Fruit fly (Drosophila melanogaster): Measurements from ENCODE around the gene CG5011.

dm6 chr2L:1199912-1200721 is at the start of gene CG5011, which contains the start of gene CG43349:
- no peak for TF ChIP-seq Dek (tag; optimal IDR thresholded peaks at IDR 0.05)
- no peak for TF ChIP-seq dmrt11E (tag; optimal IDR thresholded peaks at IDR 0.05)
- TF ChIP-seq CG32767 (GFP tag; IDR thresholded peaks at IDR 0.05), result no peak
- no peak for TF ChIP-seq vvl (GFP tag; IDR thresholded peaks at IDR 0.05)
- no peak for TF ChIP-seq h (optimal IDR thresholded peaks at IDR 0.05)
- no peak for TF ChIP-seq gsb-n (tag; optimal IDR thresholded peaks at IDR 0.05)
- no peak for TF ChIP-seq CG16863 (GFP tag; optimal IDR thresholded peaks at IDR 0.05)
- no peak for TF ChIP-seq Sin3A (optimal IDR thresholded peaks at IDR 0.05)
- no peak for TF ChIP-seq Dll (GFP tag; IDR thresholded peaks at IDR 0.05; ENCODE audit: partially characterized antibody)
- TF ChIP-seq CG7372 (GFP tag; IDR thresholded peaks at IDR 0.05), result no peak

All from whole organism, embryonic.